Fruit fly (Drosophila melanogaster) whole organism, pupa: Measurements from ENCODE around the gene CG12009.

Experiments
- CG10348 ChIP-seq: fragments of 200-800 bp; sonication (Bioruptor generic); IDR thresholded peaks from 2 replicates; pipeline ENCODE4 v1.3.6; 2022; ENCODE audit warnings: missing biosample characterization, missing genetic modification characterization
- CG12605 ChIP-seq: fragments of 200-800 bp; sonication (Bioruptor generic); IDR thresholded peaks from 2 replicates; pipeline ENCODE4 v1.3.6; 2022; ENCODE audit warnings: missing biosample characterization, missing genetic modification characterization
- CG15710 ChIP-seq: fragments of 200-800 bp; sonication (Bioruptor generic); optimal IDR thresholded peaks from 2 replicates; lab custom pipeline; 2018; ENCODE audit warnings: missing biosample characterization, mild to moderate bottlenecking, missing genetic modification characterization, moderate library complexity
- CG34367 ChIP-seq: fragments of 200-800 bp; sonication (Bioruptor generic); optimal IDR thresholded peaks from 2 replicates; lab custom pipeline; 2018; ENCODE audit warnings: missing biosample characterization, mild to moderate bottlenecking, missing genetic modification characterization
- CG4496 ChIP-seq: fragments of 200-800 bp; sonication (Bioruptor generic); IDR thresholded peaks from 3 replicates; pipeline ENCODE4 v1.3.6; 2022; ENCODE audit warnings: missing biosample characterization, missing genetic modification characterization
- CG8159 ChIP-seq: fragments of 200-800 bp; sonication (Bioruptor generic); optimal IDR thresholded peaks from 3 replicates; lab custom pipeline; 2018; ENCODE audit warnings: missing biosample characterization, mild to moderate bottlenecking, missing genetic modification characterization, moderate library complexity
- CG8301 ChIP-seq: fragments of 200-800 bp; sonication (Bioruptor generic); optimal IDR thresholded peaks from 2 replicates; lab custom pipeline; 2018; ENCODE audit warnings: missing biosample characterization, mild to moderate bottlenecking, missing genetic modification characterization
- CG9948 ChIP-seq: fragments of 200-800 bp; sonication (Bioruptor generic); optimal IDR thresholded peaks from 2 replicates; lab custom pipeline; 2018; ENCODE audit warnings: missing biosample characterization, mild to moderate bottlenecking, missing genetic modification characterization, moderate library complexity
- D1 ChIP-seq: fragments of 200-800 bp; sonication (Bioruptor generic); optimal IDR thresholded peaks from 2 replicates; lab custom pipeline; 2018; ENCODE audit warnings: missing biosample characterization, mild to moderate bottlenecking, missing genetic modification characterization, moderate library complexity
- Ets98B ChIP-seq: fragments of 200-800 bp; sonication (Bioruptor generic); IDR thresholded peaks from 2 replicates; pipeline ENCODE4 v1.3.6; 2022; ENCODE audit warnings: missing biosample characterization, missing genetic modification characterization
- Pif1A ChIP-seq: fragments of 200-800 bp; sonication (Bioruptor generic); optimal IDR thresholded peaks from 3 replicates; lab custom pipeline; 2016; ENCODE audit warnings: missing biosample characterization, missing genetic modification characterization
- Pif1B ChIP-seq: fragments of 200-800 bp; sonication (Bioruptor generic); optimal IDR thresholded peaks from 3 replicates; lab custom pipeline; 2016; ENCODE audit warnings: missing biosample characterization, missing genetic modification characterization
- Snoo ChIP-seq: fragments of 200-800 bp; sonication (Bioruptor generic); optimal IDR thresholded peaks from 3 replicates; lab custom pipeline; 2017; ENCODE audit warnings: missing biosample characterization, mild to moderate bottlenecking, missing genetic modification characterization, inconsistent platforms
- gl ChIP-seq: fragments of 200-800 bp; sonication (Bioruptor generic); optimal IDR thresholded peaks from 2 replicates; lab custom pipeline; 2018; ENCODE audit warnings: missing biosample characterization, mild to moderate bottlenecking, missing genetic modification characterization
- rn ChIP-seq: fragments of 200-800 bp; sonication (Bioruptor generic); IDR thresholded peaks from 2 replicates; pipeline ENCODE4 v1.3.6; 2022; ENCODE audit warnings: missing biosample characterization, missing genetic modification characterization

Gene CG12009

dm6 chr3L:3344528-3344927, 53.3 kb downstream of the CG12009 start:
- TF ChIP-seq CG15710 (tag; lab: Kevin White, UChicago), result no peak
- TF ChIP-seq CG8301 (tag; lab: Kevin White, UChicago), result no peak
- no peak for TF ChIP-seq Pif1B (GFP tag; lab: Kevin White, UChicago)
- TF ChIP-seq CG12605 (GFP tag; lab: Robert Waterston, UW), result no peak
- no peak for TF ChIP-seq D1 (tag; lab: Kevin White, UChicago)
- no peak for TF ChIP-seq CG9948 (tag; lab: Kevin White, UChicago)
- TF ChIP-seq gl (tag; lab: Kevin White, UChicago), result no peak
- TF ChIP-seq Ets98B (GFP tag; lab: Robert Waterston, UW), result no peak
- no peak for TF ChIP-seq CG8159
- TF ChIP-seq rn, result no peak
- no peak for TF ChIP-seq CG34367 (tag; lab: Kevin White, UChicago)
- TF ChIP-seq CG4496 (GFP tag; lab: Robert Waterston, UW), result no peak

DNA sequence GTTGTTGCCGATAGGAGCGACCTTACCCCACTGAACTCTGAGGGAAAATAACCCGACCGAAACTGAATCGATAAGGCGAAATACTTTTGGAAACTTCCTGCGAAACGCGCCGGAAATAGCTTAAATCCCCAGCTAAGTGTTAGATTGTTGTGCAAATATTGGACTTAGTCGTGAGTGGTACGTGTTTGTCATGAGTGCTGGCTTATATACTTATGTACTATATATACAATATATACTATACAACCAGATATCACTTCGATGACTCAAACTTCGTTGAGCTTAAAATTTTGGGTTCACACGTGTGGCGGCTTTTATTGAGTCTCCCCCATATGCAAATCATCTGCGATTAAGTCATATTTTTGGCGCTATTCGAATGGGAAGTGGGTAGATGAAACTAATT, 55.0 kb downstream of the CG12009 start:
- no peak for TF ChIP-seq CG34367 (tag; lab: Kevin White, UChicago)
- TF ChIP-seq Ets98B (GFP tag; lab: Robert Waterston, UW), result no peak
- TF ChIP-seq CG8159, result no peak
- no peak for TF ChIP-seq CG15710 (tag; lab: Kevin White, UChicago)
- no peak for TF ChIP-seq CG10348 (GFP tag; lab: Robert Waterston, UW)
- TF ChIP-seq gl (tag; lab: Kevin White, UChicago), result no peak
- TF ChIP-seq rn, result no peak
- no peak for TF ChIP-seq Snoo (tag; lab: Kevin White, UChicago)
- TF ChIP-seq Pif1A, result no peak
